Fruit fly (Drosophila melanogaster): ENCODE data around the gene Fer3HCH.

- no peak for TF ChIP-seq ovo (GFP tag; optimal IDR thresholded peaks at IDR 0.05)
- no peak for TF ChIP-seq Mnt (GFP tag; optimal IDR thresholded peaks at IDR 0.05)
- no peak for TF ChIP-seq kay (GFP tag; ENCODE audit: borderline replicate concordance)
- no peak for TF ChIP-seq cnc (optimal IDR thresholded peaks at IDR 0.05)
- no peak for TF ChIP-seq CG5204 (GFP tag; optimal IDR thresholded peaks at IDR 0.05)
- TF ChIP-seq Hr96 (GFP tag; optimal IDR thresholded peaks at IDR 0.05), result no peak
- TF ChIP-seq Crg-1 (GFP tag; optimal IDR thresholded peaks at IDR 0.05), result no peak
- no peak for TF ChIP-seq Clk (GFP tag; optimal IDR thresholded peaks at IDR 0.05)
- no peak for TF ChIP-seq CG7045 (GFP tag; optimal IDR thresholded peaks at IDR 0.05)
- no peak for TF ChIP-seq CG11617 (GFP tag; optimal IDR thresholded peaks at IDR 0.05)
These were observed 1.7 kb upstream of the Fer3HCH start for dm6 chrX:13109583-13110126.

All from whole organism, adult.